Fruit fly (Drosophila melanogaster) whole organism, adult: ENCODE measurements around the gene CG10660.

ENCODE experiments used
- CG11617 ChIP-seq: fragments of 200-800 bp; sonication (Bioruptor generic); optimal IDR thresholded peaks from 2 replicates; lab custom pipeline; 2017; ENCODE audit warnings: mild to moderate bottlenecking, missing biosample characterization, missing genetic modification reagents, missing genetic modification characterization
- CG12768 ChIP-seq: fragments of 200-800 bp; sonication (Bioruptor generic); optimal IDR thresholded peaks from 2 replicates; lab custom pipeline; 2017; ENCODE audit warnings: missing biosample characterization, missing genetic modification characterization, mild to moderate bottlenecking, moderate library complexity, missing genetic modification reagents
- CG14711 ChIP-seq: fragments of 200-800 bp; sonication (Bioruptor generic); optimal IDR thresholded peaks from 2 replicates; lab custom pipeline; 2018; ENCODE audit warnings: missing biosample characterization, mild to moderate bottlenecking, missing genetic modification characterization, moderate library complexity
- CG1620 ChIP-seq: fragments of 200-800 bp; sonication (Bioruptor generic); optimal IDR thresholded peaks from 2 replicates; lab custom pipeline; 2016; ENCODE audit warnings: missing biosample characterization, missing genetic modification characterization
- CG33017 ChIP-seq: fragments of 200-800 bp; sonication (Bioruptor generic); optimal IDR thresholded peaks from 2 replicates; lab custom pipeline; 2018; ENCODE audit warnings: missing biosample characterization, mild to moderate bottlenecking, missing genetic modification characterization, moderate library complexity
- CG5204 ChIP-seq: fragments of 200-800 bp; sonication (Bioruptor generic); optimal IDR thresholded peaks from 2 replicates; lab custom pipeline; 2016; ENCODE audit warnings: missing biosample characterization, missing genetic modification characterization
- CG7045 ChIP-seq: fragments of 200-800 bp; sonication (Bioruptor generic); optimal IDR thresholded peaks from 2 replicates; lab custom pipeline; 2017; ENCODE audit warnings: missing biosample characterization, mild to moderate bottlenecking, missing genetic modification characterization
- CG7101 ChIP-seq: fragments of 200-800 bp; sonication (Bioruptor generic); optimal IDR thresholded peaks from 2 replicates; lab custom pipeline; 2018; ENCODE audit warnings: missing biosample characterization, mild to moderate bottlenecking, missing genetic modification characterization, moderate library complexity
- Clk ChIP-seq: fragments of 200-800 bp; sonication (Bioruptor generic); optimal IDR thresholded peaks from 2 replicates; lab custom pipeline; 2017; ENCODE audit warnings: missing biosample characterization, missing genetic modification characterization
- Crg-1 ChIP-seq: fragments of 200-800 bp; sonication (Bioruptor generic); optimal IDR thresholded peaks from 2 replicates; lab custom pipeline; 2016; ENCODE audit warnings: missing biosample characterization, missing genetic modification characterization
- Hr96 ChIP-seq: fragments of 200-800 bp; sonication (Bioruptor generic); optimal IDR thresholded peaks from 2 replicates; lab custom pipeline; 2016; ENCODE audit warnings: missing biosample characterization, missing genetic modification characterization
- Mnt ChIP-seq: fragments of 200-800 bp; sonication (Bioruptor generic); optimal IDR thresholded peaks from 2 replicates; lab custom pipeline; 2016; ENCODE audit warnings: missing biosample characterization, mild to moderate bottlenecking, missing genetic modification characterization
- bab1 ChIP-seq: fragments of 200-800 bp; sonication (Bioruptor generic); optimal IDR thresholded peaks from 3 replicates; lab custom pipeline; 2019; ENCODE audit warnings: missing biosample characterization, mild to moderate bottlenecking, missing genetic modification characterization, moderate library complexity
- cic ChIP-seq: fragments of 200-800 bp; sonication (Bioruptor generic); optimal IDR thresholded peaks from 2 replicates; lab custom pipeline; 2017; ENCODE audit warnings: missing biosample characterization, mild to moderate bottlenecking, missing genetic modification characterization, moderate library complexity
- cnc ChIP-seq, 2 experiments: fragments of >200 bp; optimal IDR thresholded peaks; 2 replicates each; lab custom pipeline; 2017
- kay ChIP-seq: fragments of 200-800 bp; sonication (Bioruptor generic); peaks from one replicate; lab custom pipeline; 2016; ENCODE audit warnings: missing biosample characterization, missing genetic modification characterization, borderline replicate concordance
- ovo ChIP-seq: fragments of 200-800 bp; sonication (Bioruptor generic); optimal IDR thresholded peaks from 2 replicates; lab custom pipeline; 2016; ENCODE audit warnings: missing biosample characterization, missing genetic modification characterization
- pad ChIP-seq: fragments of 200-800 bp; sonication (Bioruptor generic); optimal IDR thresholded peaks from 3 replicates; lab custom pipeline; 2017; ENCODE audit warnings: missing biosample characterization, missing genetic modification characterization, mild to moderate bottlenecking, moderate library complexity, missing genetic modification reagents
- tj ChIP-seq: fragments of 200-800 bp; sonication (Bioruptor generic); optimal IDR thresholded peaks from 3 replicates; lab custom pipeline; 2017; ENCODE audit warnings: missing biosample characterization, mild to moderate bottlenecking, missing genetic modification characterization, moderate library complexity
- toe ChIP-seq: fragments of 200-800 bp; sonication (Bioruptor generic); optimal IDR thresholded peaks from 2 replicates; lab custom pipeline; 2016; ENCODE audit warnings: missing biosample characterization, missing genetic modification characterization

Gene CG10660

dm6 chr3L:12503865-12504650 is 13.6 kb upstream of the CG10660 start, which contains the start of the genes CG10646 and vih:
Gene CG10646 (minus strand): TSS chr3L:12503894.
Gene vih (plus strand): TSS chr3L:12504292.
- TF ChIP-seq CG14711 (tag; lab: Kevin White, UChicago) (peak; percentile 74), cic (GFP tag; lab: Kevin White, UChicago) (no peak), Crg-1 (GFP tag; lab: Kevin White, UChicago) (peak; percentile 12), toe (GFP tag; lab: Kevin White, UChicago) (no peak), CG33017 (tag; lab: Kevin White, UChicago) (peak; percentile 21), bab1 (GFP tag; lab: Kevin White, UChicago) (peak; percentile 19), CG5204 (GFP tag; lab: Kevin White, UChicago) (no peak), kay (no peak), tj (GFP tag; lab: Kevin White, UChicago) (peak; percentile 13), CG11617 (GFP tag; lab: Kevin White, UChicago) (peak; percentile 58), Mnt (GFP tag; lab: Kevin White, UChicago) (peak; percentile 42), CG7101 (tag; lab: Kevin White, UChicago) (peak; percentile 67), CG12768 (GFP tag; lab: Kevin White, UChicago) (peak; percentile 29), ovo (peak; percentile 77), Hr96 (GFP tag; lab: Kevin White, UChicago) (no peak), CG1620 (peak; percentile 8), Clk (GFP tag; lab: Kevin White, UChicago) (no peak), CG7045 (GFP tag; lab: Kevin White, UChicago) (peak; percentile 10), cnc (optimal IDR thresholded peaks at IDR 0.05; lab: Kevin White, UChicago) (no peak), pad (GFP tag; lab: Kevin White, UChicago) (peak; percentile 61)

- TF ChIP-seq Crg-1 (GFP tag; lab: Kevin White, UChicago), result peak; percentile 73
- peak; percentile 66 for TF ChIP-seq CG1620
- no peak for TF ChIP-seq cnc (optimal IDR thresholded peaks at IDR 0.05; lab: Kevin White, UChicago)
- no peak for TF ChIP-seq Clk (GFP tag; lab: Kevin White, UChicago)
- TF ChIP-seq cic (GFP tag; lab: Kevin White, UChicago), result no peak
- TF ChIP-seq kay, result peak; percentile 95
- TF ChIP-seq tj (GFP tag; lab: Kevin White, UChicago), result peak; percentile 9
- peak; percentile 71 for TF ChIP-seq CG7101 (tag; lab: Kevin White, UChicago)
- no peak for TF ChIP-seq Hr96 (GFP tag; lab: Kevin White, UChicago)
- TF ChIP-seq CG12768 (GFP tag; lab: Kevin White, UChicago), result peak; percentile 38
- no peak for TF ChIP-seq ovo
- TF ChIP-seq CG33017 (tag; lab: Kevin White, UChicago), result peak; percentile 44
- TF ChIP-seq CG7045 (GFP tag; lab: Kevin White, UChicago), result peak; percentile 44
- no peak for TF ChIP-seq toe (GFP tag; lab: Kevin White, UChicago)
- no peak for TF ChIP-seq CG5204 (GFP tag; lab: Kevin White, UChicago)
- peak; percentile 58 for TF ChIP-seq Mnt (GFP tag; lab: Kevin White, UChicago)
- TF ChIP-seq bab1 (GFP tag; lab: Kevin White, UChicago), result peak; percentile 55
- peak; percentile 57 for TF ChIP-seq CG11617 (GFP tag; lab: Kevin White, UChicago)
- peak; percentile 73 for TF ChIP-seq CG14711 (tag; lab: Kevin White, UChicago)
- peak; percentile 54 for TF ChIP-seq pad (GFP tag; lab: Kevin White, UChicago)
Observed at dm6 chr3L:12501249-12501648, 10.8 kb upstream of the CG10660 start, which contains the start of the genes CG10638 and CG10681. Gene CG10638 (minus strand): TSS chr3L:12501311. Gene CG10681 (plus strand): TSS chr3L:12501513.

dm6 chr3L:12496428-12497344 is 6.2 kb upstream of the CG10660 start, which contains the start of gene CG10657:
Gene CG10657 (minus strand): TSS chr3L:12497216.
- TF ChIP-seq kay (peak; percentile 25), Hr96 (GFP tag; lab: Kevin White, UChicago) (no peak)

dm6 chr3L:12495312-12495725 is 4.8 kb upstream of the CG10660 start:
- TF ChIP-seq CG5204 (GFP tag; lab: Kevin White, UChicago) (peak; percentile 27), cic (GFP tag; lab: Kevin White, UChicago) (no peak)

- TF ChIP-seq CG33017 (tag; lab: Kevin White, UChicago) (no peak), Clk (GFP tag; lab: Kevin White, UChicago) (no peak), tj (GFP tag; lab: Kevin White, UChicago) (no peak), kay (no peak), bab1 (GFP tag; lab: Kevin White, UChicago) (no peak), Crg-1 (GFP tag; lab: Kevin White, UChicago) (no peak), cnc (optimal IDR thresholded peaks at IDR 0.05; lab: Kevin White, UChicago) (no peak), toe (GFP tag; lab: Kevin White, UChicago) (no peak), Hr96 (GFP tag; lab: Kevin White, UChicago) (no peak), CG11617 (GFP tag; lab: Kevin White, UChicago) (no peak), CG7101 (tag; lab: Kevin White, UChicago) (no peak), cic (GFP tag; lab: Kevin White, UChicago) (no peak), CG5204 (GFP tag; lab: Kevin White, UChicago) (no peak), CG14711 (tag; lab: Kevin White, UChicago) (no peak), CG7045 (GFP tag; lab: Kevin White, UChicago) (no peak)
Observed at dm6 chr3L:12494273-12494672, 3.8 kb upstream of the CG10660 start.
